Worm (Caenorhabditis elegans): ENCODE measurements around the gene rft-2.

rft-2 gene

ce11 chrV:4435411-4435981 lies 14.9 kb downstream of the rft-2 start, which contains the start of gene Y47D7A.13:
Gene Y47D7A.13 (minus strand): TSS chrV:4435927.
- TF ChIP-seq blmp-1 (tag; optimal IDR thresholded peaks at IDR 0.05) (no peak), sem-2 (GFP tag; optimal IDR thresholded peaks at IDR 0.05) (peak; percentile 8)

- TF ChIP-seq ztf-11 (tag; optimal IDR thresholded peaks at IDR 0.05) = no peak
- no peak for TF ChIP-seq unc-120 (tag; optimal IDR thresholded peaks at IDR 0.05; ENCODE audit: poor library complexity, severe bottlenecking)
- no peak for TF ChIP-seq unc-62 (GFP tag; optimal IDR thresholded peaks at IDR 0.05)
Observed at ce11 chrV:4432783-4433237, 17.6 kb downstream of the rft-2 start, which contains the start of gene Y47D7A.15. Gene Y47D7A.15 (minus strand): TSS chrV:4433187.

DNA sequence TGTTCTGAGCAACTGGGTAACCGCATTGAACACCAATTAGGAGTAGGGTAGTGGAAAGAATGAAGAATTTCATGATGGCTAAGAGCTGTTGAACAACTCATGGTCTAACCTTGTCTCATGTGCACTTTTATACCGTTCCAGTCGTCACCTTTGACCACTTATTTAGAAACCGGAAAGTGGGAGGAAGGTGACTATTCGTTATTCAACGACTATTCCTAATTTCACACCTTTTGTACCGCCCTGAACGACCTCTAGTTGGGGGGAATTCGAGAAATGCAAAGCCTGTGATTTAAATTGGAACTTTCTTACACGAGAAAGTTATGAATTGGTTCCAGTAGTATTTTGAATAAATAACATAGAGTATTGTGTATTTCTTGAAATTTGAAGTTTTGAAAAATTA lies 20.8 kb downstream of the rft-2 start, which contains the start of gene Y47D7A.12:
Gene Y47D7A.12, minus strand, starts transcription at position 101 of the 400 bp plus-strand sequence.
- no peak for TF ChIP-seq cnd-1 (tag; optimal IDR thresholded peaks at IDR 0.05)

DNA sequence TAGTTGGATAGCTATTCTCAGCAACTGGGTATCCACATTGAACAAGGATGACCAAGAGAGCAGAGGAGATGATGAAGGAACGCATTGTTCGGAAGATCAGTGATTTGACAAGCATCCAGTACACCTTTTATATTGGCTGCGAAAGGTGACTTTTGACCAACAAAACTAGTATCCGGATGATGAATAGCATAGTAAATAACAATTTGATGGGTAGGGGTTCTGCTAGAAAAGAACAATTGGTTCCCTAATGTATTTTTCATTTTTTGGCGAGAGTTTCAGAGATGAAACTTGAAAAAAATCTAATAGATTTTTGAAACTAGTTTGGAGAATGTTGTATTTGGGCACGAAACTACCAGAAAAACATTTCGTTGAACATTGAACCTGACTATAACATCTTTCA lies 22.2 kb downstream of the rft-2 start, which contains the start of gene Y47D7A.11:
Gene Y47D7A.11, minus strand, starts transcription at position 101 of the 400 bp plus-strand sequence.
- TF ChIP-seq blmp-1 (tag; optimal IDR thresholded peaks at IDR 0.05) = no peak
- no peak for TF ChIP-seq sptf-1 (tag; optimal IDR thresholded peaks at IDR 0.05)
- TF ChIP-seq tbx-8 (GFP tag; optimal IDR thresholded peaks at IDR 0.05) = no peak
- TF ChIP-seq pha-4 (tag; optimal IDR thresholded peaks at IDR 0.05) = no peak
- TF ChIP-seq ceh-83 (GFP tag; optimal IDR thresholded peaks at IDR 0.05) = no peak
- TF ChIP-seq lin-32 (GFP tag; optimal IDR thresholded peaks at IDR 0.05) = no peak
- TF ChIP-seq unc-62 (GFP tag; optimal IDR thresholded peaks at IDR 0.05) = no peak
- TF ChIP-seq M03D4.4 (tag; optimal IDR thresholded peaks at IDR 0.05) = no peak
- TF ChIP-seq nhr-76 (tag; optimal IDR thresholded peaks at IDR 0.05) = no peak
- TF ChIP-seq zip-8 (tag; optimal IDR thresholded peaks at IDR 0.05) = no peak
- TF ChIP-seq nhr-2 (tag; optimal IDR thresholded peaks at IDR 0.05) = no peak

- TF ChIP-seq nhr-2 (tag; optimal IDR thresholded peaks at IDR 0.05) (no peak), snpc-4 (tag; optimal IDR thresholded peaks at IDR 0.05) (no peak)
Observed at ce11 chrV:4423860-4424401, 26.4 kb downstream of the rft-2 start, which contains the start of the genes Y47D7A.9 and Y47D7A.19. Gene Y47D7A.9 (minus strand): TSS chrV:4423960. Gene Y47D7A.19 (plus strand): TSS chrV:4424351.

ce11 chrV:4423087-4423486 lies 27.3 kb downstream of the rft-2 start:
- no peak for TF ChIP-seq ceh-43 (GFP tag; optimal IDR thresholded peaks at IDR 0.05)
- no peak for TF ChIP-seq ceh-39 (tag; optimal IDR thresholded peaks at IDR 0.05)
- no peak for TF ChIP-seq hlh-1 (tag; optimal IDR thresholded peaks at IDR 0.05)
- TF ChIP-seq sptf-1 (tag; optimal IDR thresholded peaks at IDR 0.05) = no peak
- TF ChIP-seq ces-1 (GFP tag; optimal IDR thresholded peaks at IDR 0.05) = no peak
- no peak for TF ChIP-seq bed-3 (GFP tag; optimal IDR thresholded peaks at IDR 0.05)
- TF ChIP-seq zip-8 (tag; optimal IDR thresholded peaks at IDR 0.05) = no peak
- TF ChIP-seq nhr-12 (tag; optimal IDR thresholded peaks at IDR 0.05) = no peak
- TF ChIP-seq unc-39 (tag; optimal IDR thresholded peaks at IDR 0.05) = no peak
- TF ChIP-seq pha-4 (tag; optimal IDR thresholded peaks at IDR 0.05) = no peak
- no peak for TF ChIP-seq blmp-1 (tag; optimal IDR thresholded peaks at IDR 0.05)
- TF ChIP-seq nhr-28 (tag; optimal IDR thresholded peaks at IDR 0.05) = no peak
- no peak for TF ChIP-seq ham-2 (GFP tag; optimal IDR thresholded peaks at IDR 0.05)
- TF ChIP-seq nhr-76 (tag; optimal IDR thresholded peaks at IDR 0.05) = no peak
- no peak for TF ChIP-seq snpc-4 (tag; optimal IDR thresholded peaks at IDR 0.05)
- TF ChIP-seq M03D4.4 (tag; optimal IDR thresholded peaks at IDR 0.05) = no peak
- TF ChIP-seq lsy-2 (tag; optimal IDR thresholded peaks at IDR 0.05) = no peak
- no peak for TF ChIP-seq mls-2 (tag; optimal IDR thresholded peaks at IDR 0.05)
- no peak for TF ChIP-seq unc-120 (tag; optimal IDR thresholded peaks at IDR 0.05; ENCODE audit: poor library complexity, severe bottlenecking)

ce11 chrV:4422127-4422526 lies 28.2 kb downstream of the rft-2 start, which contains the start of gene skr-7:
Gene skr-7 (plus strand): TSS chrV:4422427.
- TF ChIP-seq mep-1 (tag; optimal IDR thresholded peaks at IDR 0.05) (no peak), flh-1 (GFP tag; optimal IDR thresholded peaks at IDR 0.05) (no peak), cnd-1 (tag; optimal IDR thresholded peaks at IDR 0.05) (no peak), hlh-1 (tag; optimal IDR thresholded peaks at IDR 0.05) (no peak)

Data from whole organism, mixed stage, embryonic.